Worm (Caenorhabditis elegans) whole organism, L4/young adult: ENCODE measurements around the gene srz-105.

ENCODE experiments used
- W03F9.2 ChIP-seq: fragments of 150-350 bp; optimal IDR thresholded peaks from 2 replicates; lab custom pipeline; 2014; ENCODE audit warnings: missing biosample characterization, missing genetic modification characterization
- dao-5 ChIP-seq: sonication (generic microtip); optimal IDR thresholded peaks from 2 replicates; lab custom pipeline; 2016; ENCODE audit warnings: missing genotype, missing genetic modification characterization, moderate library complexity, missing compliant biosample characterization
- him-1 ChIP-seq: sonication (generic microtip); optimal IDR thresholded peaks from 2 replicates; lab custom pipeline; 2016; ENCODE audit warnings: missing genotype, missing genetic modification reagents, missing genetic modification characterization, missing compliant biosample characterization

- no peak for TF ChIP-seq W03F9.2 (tag; lab: Kevin White, UChicago)
- no peak for TF ChIP-seq him-1
- no peak for TF ChIP-seq dao-5 (tag; lab: Kevin White, UChicago)
Measured at ce11 chrIV:16335037-16335436, 10.3 kb downstream of the srz-105 start, which contains the start of gene srz-38.
